Fruit fly (Drosophila melanogaster) whole organism, embryonic: ENCODE results near the gene Arp8.

ENCODE experiments used
- Ada2b ChIP-seq: fragments of 200-800 bp; sonication (Bioruptor generic); IDR thresholded peaks from 2 replicates; pipeline ENCODE4 v1.3.6; 2022; ENCODE audit warnings: missing biosample characterization, missing genetic modification characterization
- Atf3 ChIP-seq: fragments of 200-800 bp; sonication (Bioruptor generic); optimal IDR thresholded peaks from 3 replicates; lab custom pipeline; 2016; ENCODE audit warnings: missing biosample characterization, missing genetic modification characterization
- Blimp-1 ChIP-seq: fragments of 200-800 bp; sonication (Bioruptor generic); optimal IDR thresholded peaks from 3 replicates; lab custom pipeline; 2018; ENCODE audit warnings: missing biosample characterization, missing genetic modification characterization, mild to moderate bottlenecking, moderate library complexity, missing genetic modification reagents
- BtbVII ChIP-seq: fragments of 200-800 bp; sonication (Bioruptor generic); optimal IDR thresholded peaks from 3 replicates; lab custom pipeline; 2017; ENCODE audit warnings: missing biosample characterization, mild to moderate bottlenecking, missing genetic modification characterization
- CG13123 ChIP-seq: fragments of 200-800 bp; sonication (Bioruptor generic); optimal IDR thresholded peaks from 2 replicates; lab custom pipeline; 2016; ENCODE audit warnings: missing biosample characterization, missing genetic modification characterization
- CG13894 ChIP-seq: fragments of 200-800 bp; sonication (Bioruptor generic); optimal IDR thresholded peaks from 3 replicates; lab custom pipeline; 2018; ENCODE audit warnings: missing biosample characterization, mild to moderate bottlenecking, missing genetic modification characterization, moderate library complexity
- CG14710 ChIP-seq: fragments of 200-800 bp; sonication (Bioruptor generic); optimal IDR thresholded peaks from 3 replicates; lab custom pipeline; 2019; ENCODE audit warnings: missing biosample characterization, mild to moderate bottlenecking, missing genetic modification characterization, moderate library complexity
- CG15479 ChIP-seq: fragments of 200-800 bp; sonication (Bioruptor generic); optimal IDR thresholded peaks from 3 replicates; lab custom pipeline; 2019; ENCODE audit warnings: missing biosample characterization, mild to moderate bottlenecking, missing genetic modification characterization, moderate library complexity
- CG17186 ChIP-seq: fragments of 200-800 bp; sonication (Bioruptor generic); optimal IDR thresholded peaks from 3 replicates; lab custom pipeline; 2017; ENCODE audit warnings: missing biosample characterization, missing genetic modification reagents, missing genetic modification characterization
- CG17385 ChIP-seq: fragments of 200-800 bp; sonication (Bioruptor generic); optimal IDR thresholded peaks from 3 replicates; lab custom pipeline; 2018; ENCODE audit warnings: missing biosample characterization, mild to moderate bottlenecking, missing genetic modification characterization
- CG18476 ChIP-seq: fragments of 200-800 bp; sonication (Bioruptor generic); optimal IDR thresholded peaks from 2 replicates; lab custom pipeline; 2016; ENCODE audit warnings: missing biosample characterization, mild to moderate bottlenecking, missing genetic modification characterization
- CG2120 ChIP-seq: fragments of 200-800 bp; sonication (Bioruptor generic); optimal IDR thresholded peaks from 3 replicates; lab custom pipeline; 2016; ENCODE audit warnings: missing biosample characterization, missing genetic modification characterization
- CG2202 ChIP-seq: fragments of 200-800 bp; sonication (Bioruptor generic); optimal IDR thresholded peaks from 2 replicates; lab custom pipeline; 2018; ENCODE audit warnings: missing biosample characterization, mild to moderate bottlenecking, missing genetic modification characterization
- CG30403 ChIP-seq: fragments of 200-800 bp; sonication (Bioruptor generic); optimal IDR thresholded peaks from 3 replicates; lab custom pipeline; 2016; ENCODE audit warnings: missing biosample characterization, missing genetic modification characterization
- CG30431 ChIP-seq: fragments of 200-800 bp; sonication (Bioruptor generic); optimal IDR thresholded peaks from 2 replicates; lab custom pipeline; 2017; ENCODE audit warnings: missing biosample characterization, missing genetic modification characterization
- CG3995 ChIP-seq: fragments of 200-800 bp; sonication (Bioruptor generic); optimal IDR thresholded peaks from 3 replicates; lab custom pipeline; 2016; ENCODE audit warnings: missing biosample characterization, missing genetic modification characterization
- CG4328 ChIP-seq: fragments of 200-800 bp; sonication (Bioruptor generic); optimal IDR thresholded peaks from 3 replicates; lab custom pipeline; 2017; ENCODE audit warnings: missing biosample characterization, missing genetic modification reagents, missing genetic modification characterization
- CG4854 ChIP-seq: fragments of 200-800 bp; sonication (Bioruptor generic); optimal IDR thresholded peaks from 2 replicates; lab custom pipeline; 2016; ENCODE audit warnings: missing biosample characterization, missing genetic modification characterization, inconsistent platforms
- CG8765 ChIP-seq: fragments of 200-800 bp; sonication (Bioruptor generic); IDR thresholded peaks from 2 replicates; pipeline ENCODE4 v1.3.6; 2022; ENCODE audit warnings: missing biosample characterization, missing genetic modification characterization
- CHES-1-like ChIP-seq: fragments of 200-800 bp; sonication (Bioruptor generic); optimal IDR thresholded peaks from 2 replicates; lab custom pipeline; 2016; ENCODE audit warnings: missing biosample characterization, missing genetic modification characterization
- CkIIα-i1 ChIP-seq: fragments of 200-800 bp; sonication (Bioruptor generic); IDR thresholded peaks from 2 replicates; pipeline ENCODE4 v1.3.6; 2022; ENCODE audit warnings: missing biosample characterization, missing genetic modification characterization
- ERR ChIP-seq: fragments of 200-800 bp; sonication (Bioruptor generic); optimal IDR thresholded peaks from 2 replicates; lab custom pipeline; 2016; ENCODE audit warnings: missing biosample characterization, missing genetic modification characterization
- H15 ChIP-seq: fragments of 200-800 bp; sonication (Bioruptor generic); IDR thresholded peaks from 3 replicates; pipeline ENCODE4 v1.3.6; 2022; ENCODE audit warnings: missing biosample characterization, missing genetic modification characterization
- HHEX ChIP-seq: fragments of 200-800 bp; sonication (Bioruptor generic); optimal IDR thresholded peaks from 3 replicates; lab custom pipeline; 2017; ENCODE audit warnings: missing biosample characterization, mild to moderate bottlenecking, missing genetic modification characterization, missing genetic modification reagents
- HLH3B ChIP-seq: fragments of 200-800 bp; sonication (Bioruptor generic); IDR thresholded peaks from 2 replicates; pipeline ENCODE4 v1.3.6; 2022; ENCODE audit warnings: missing biosample characterization, missing genetic modification characterization
- Oaz ChIP-seq: fragments of 200-800 bp; sonication (Bioruptor generic); IDR thresholded peaks from 2 replicates; pipeline ENCODE4 v1.3.6; 2022; ENCODE audit warnings: missing biosample characterization, missing genetic modification characterization
- Optix ChIP-seq: fragments of 200-800 bp; sonication (Bioruptor generic); IDR thresholded peaks from 3 replicates; pipeline ENCODE4 v1.3.6; 2022; ENCODE audit warnings: missing biosample characterization, missing genetic modification characterization
- Poxn ChIP-seq: fragments of 200-800 bp; sonication (Bioruptor generic); IDR thresholded peaks from 2 replicates; pipeline ENCODE4 v1.3.6; 2022; ENCODE audit warnings: missing biosample characterization, missing genetic modification characterization
- Sox100B ChIP-seq: fragments of 200-800 bp; sonication (Bioruptor generic); optimal IDR thresholded peaks from 3 replicates; lab custom pipeline; 2018; ENCODE audit warnings: missing biosample characterization, mild to moderate bottlenecking, missing genetic modification characterization
- Spps ChIP-seq: fragments of 200-800 bp; sonication (Bioruptor generic); optimal IDR thresholded peaks from 2 replicates; lab custom pipeline; 2018; ENCODE audit warnings: missing biosample characterization, mild to moderate bottlenecking, missing genetic modification characterization
- Trl ChIP-seq, 3 experiments: fragments of >200 bp in 2 of 3; fragments of 200-800 bp in 1 of 3; sonication (Bioruptor generic) in 1 of 3; optimal IDR thresholded peaks; 2 replicates in 1 of 3; 3 replicates in 2 of 3; lab custom pipeline; 2016 to 2017; ENCODE audit warnings: missing biosample characterization in 1 of 3, missing genetic modification characterization in 1 of 3
- Xrp1 ChIP-seq: fragments of 200-800 bp; sonication (Bioruptor generic); IDR thresholded peaks from 2 replicates; pipeline ENCODE4 v1.3.6; 2022; ENCODE audit warnings: missing biosample characterization, missing genetic modification characterization
- ab ChIP-seq: fragments of 200-800 bp; sonication (Bioruptor generic); optimal IDR thresholded peaks from 2 replicates; lab custom pipeline; 2016; ENCODE audit warnings: missing biosample characterization, missing genetic modification characterization
- bigmax ChIP-seq: fragments of 200-800 bp; sonication (Bioruptor generic); optimal IDR thresholded peaks from 2 replicates; lab custom pipeline; 2018; ENCODE audit warnings: missing biosample characterization, mild to moderate bottlenecking, missing genetic modification characterization
- bsh ChIP-seq, 2 experiments: fragments of 200-800 bp; sonication (Bioruptor generic); optimal IDR thresholded peaks; 2 replicates each; lab custom pipeline; 2017 to 2018; ENCODE audit warnings: mild to moderate bottlenecking in 2 of 2, missing biosample characterization in 2 of 2, missing genetic modification characterization in 2 of 2, moderate library complexity in 1 of 2
- croc ChIP-seq: fragments of 200-800 bp; sonication (Bioruptor generic); conservative IDR thresholded peaks from 3 replicates; pipeline ENCODE4 v1.3.6; 2022; ENCODE audit warnings: missing biosample characterization, missing genetic modification characterization
- crp ChIP-seq, 2 experiments: fragments of 200-800 bp; sonication (Bioruptor generic); optimal IDR thresholded peaks; 2 replicates in 1 of 2; 3 replicates in 1 of 2; lab custom pipeline; 2017; ENCODE audit warnings: missing biosample characterization in 2 of 2, missing genetic modification characterization in 2 of 2, mild to moderate bottlenecking in 1 of 2, moderate library complexity in 1 of 2
- dimm ChIP-seq: fragments of 200-800 bp; sonication (Bioruptor generic); IDR thresholded peaks from 2 replicates; pipeline ENCODE4 v1.3.6; 2022; ENCODE audit warnings: missing biosample characterization, missing genetic modification characterization
- esg ChIP-seq: fragments of 200-800 bp; sonication (Bioruptor generic); conservative IDR thresholded peaks from 2 replicates; pipeline ENCODE4 v1.3.6; 2022; ENCODE audit warnings: missing biosample characterization, missing genetic modification characterization
- ftz-f1 ChIP-seq: fragments of 200-800 bp; sonication (Bioruptor generic); optimal IDR thresholded peaks from 2 replicates; lab custom pipeline; 2016; ENCODE audit warnings: missing biosample characterization, missing genetic modification characterization
- knrl ChIP-seq: fragments of 200-800 bp; sonication (Bioruptor generic); IDR thresholded peaks from 3 replicates; pipeline ENCODE4 v1.3.6; 2022; ENCODE audit warnings: missing biosample characterization, missing genetic modification characterization; ENCODE audit not compliant: partially characterized antibody
- nom ChIP-seq: fragments of 200-800 bp; sonication (Bioruptor generic); optimal IDR thresholded peaks from 2 replicates; lab custom pipeline; 2017; ENCODE audit warnings: missing biosample characterization, missing genetic modification characterization, mild to moderate bottlenecking, moderate library complexity, missing genetic modification reagents
- prd ChIP-seq, 3 experiments: fragments of >200 bp in 2 of 3; fragments of 200-800 bp in 1 of 3; sonication (Bioruptor generic) in 1 of 3; optimal IDR thresholded peaks in 2 of 3; IDR thresholded peaks in 1 of 3; 2 replicates in 2 of 3; 3 replicates in 1 of 3; pipeline versions ENCODE4 v1.3.6 to Lab custom; 2017 to 2022; ENCODE audit warnings: missing biosample characterization in 1 of 3, missing genetic modification characterization in 1 of 3
- pros ChIP-seq: fragments of 200-800 bp; sonication (Bioruptor generic); optimal IDR thresholded peaks from 3 replicates; lab custom pipeline; 2019; ENCODE audit warnings: missing biosample characterization, mild to moderate bottlenecking, missing genetic modification characterization, moderate library complexity
- salm ChIP-seq: fragments of 200-800 bp; sonication (Bioruptor generic); optimal IDR thresholded peaks from 2 replicates; lab custom pipeline; 2018; ENCODE audit warnings: missing biosample characterization, mild to moderate bottlenecking, missing genetic modification characterization
- seq ChIP-seq: fragments of 200-800 bp; sonication (Bioruptor generic); IDR thresholded peaks from 2 replicates; pipeline ENCODE4 v1.3.6; 2022; ENCODE audit warnings: missing biosample characterization, missing genetic modification characterization
- sisA ChIP-seq: fragments of 200-800 bp; sonication (Bioruptor generic); IDR thresholded peaks from 2 replicates; pipeline ENCODE4 v1.3.6; 2022; ENCODE audit warnings: missing biosample characterization, missing genetic modification characterization
- tgo ChIP-seq: fragments of 200-800 bp; sonication (Bioruptor generic); IDR thresholded peaks from 3 replicates; pipeline ENCODE4 v1.3.6; 2022; ENCODE audit warnings: missing biosample characterization, missing genetic modification characterization
- tio ChIP-seq: fragments of 200-800 bp; sonication (Bioruptor generic); optimal IDR thresholded peaks from 2 replicates; lab custom pipeline; 2017; ENCODE audit warnings: missing biosample characterization, missing genetic modification characterization, inconsistent platforms
- tx ChIP-seq: fragments of 200-800 bp; sonication (Bioruptor generic); optimal IDR thresholded peaks from 2 replicates; lab custom pipeline; 2016; ENCODE audit warnings: missing biosample characterization, missing genetic modification characterization
- yki ChIP-seq: fragments of >200 bp; optimal IDR thresholded peaks from 3 replicates; lab custom pipeline; 2018

Arp8 gene

DNA sequence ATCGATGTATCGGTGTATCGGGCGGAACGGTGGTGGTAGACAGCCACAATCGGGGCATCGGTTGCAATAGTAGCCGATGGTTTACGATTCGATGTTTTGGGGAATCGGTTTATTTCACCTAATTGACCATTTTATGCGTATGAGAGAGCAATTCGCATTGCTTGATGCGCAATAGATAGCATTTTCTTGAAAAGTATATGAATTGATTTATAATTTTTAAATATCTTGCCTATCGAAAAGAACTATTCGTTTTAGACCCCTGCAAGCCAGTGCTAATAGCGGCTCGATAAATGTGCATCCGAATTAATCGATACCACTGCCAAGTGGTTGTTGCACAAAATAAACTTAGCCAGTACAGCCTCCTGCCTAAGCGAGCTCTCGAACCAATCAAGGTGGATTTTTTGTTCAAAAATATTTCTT is 26.6 kb upstream of the Arp8 start, which contains the start of gene mnb (continued):
- no peak for TF ChIP-seq prd (optimal IDR thresholded peaks at IDR 0.05; lab: Kevin White, UChicago)
- peak; percentile 40; the same call in 1 of the 3 replicates for TF ChIP-seq prd (GFP tag; IDR thresholded peaks at IDR 0.05; lab: Robert Waterston, UW)
- no peak for TF ChIP-seq CG18476 (GFP tag; lab: Kevin White, UChicago)
- no peak for TF ChIP-seq sisA
- TF ChIP-seq CG30431 (GFP tag; lab: Kevin White, UChicago): no peak
- TF ChIP-seq tgo (GFP tag; lab: Robert Waterston, UW): no peak
- TF ChIP-seq CG13123 (GFP tag; lab: Kevin White, UChicago): no peak
- no peak for TF ChIP-seq yki (lab: Kevin White, UChicago)
- no peak for TF ChIP-seq crp (GFP tag; optimal IDR thresholded peaks at IDR 0.05; lab: Kevin White, UChicago)
- no peak for TF ChIP-seq esg (GFP tag; lab: Robert Waterston, UW)
- TF ChIP-seq tio (GFP tag; lab: Kevin White, UChicago): no peak
- TF ChIP-seq CG4328: no peak
- TF ChIP-seq CG13894 (tag; lab: Kevin White, UChicago): peak; percentile 6
- TF ChIP-seq knrl (GFP tag; lab: Robert Waterston, UW): peak; percentile 99
- TF ChIP-seq tx (GFP tag; lab: Kevin White, UChicago): peak; percentile 6
- TF ChIP-seq CG3995 (GFP tag; lab: Kevin White, UChicago): no peak
- TF ChIP-seq CG14710: peak; percentile 73
- no peak for TF ChIP-seq Trl (optimal IDR thresholded peaks at IDR 0.05; lab: Kevin White, UChicago)
- TF ChIP-seq Trl (GFP tag; optimal IDR thresholded peaks at IDR 0.05; lab: Kevin White, UChicago): no peak
- no peak for TF ChIP-seq pros (GFP tag; lab: Kevin White, UChicago)
- TF ChIP-seq Poxn (GFP tag; lab: Robert Waterston, UW): no peak
- peak; percentile 62 for TF ChIP-seq CG17186 (GFP tag; lab: Kevin White, UChicago)
- TF ChIP-seq Oaz (GFP tag; lab: Robert Waterston, UW): no peak
- TF ChIP-seq BtbVII (GFP tag; lab: Kevin White, UChicago): no peak
- TF ChIP-seq nom: no peak
- no peak for TF ChIP-seq CkIIα-i1 (GFP tag; lab: Robert Waterston, UW)
- peak; percentile 42 for TF ChIP-seq CG2120 (GFP tag; lab: Kevin White, UChicago)
- no peak for TF ChIP-seq seq (GFP tag; lab: Robert Waterston, UW)
- TF ChIP-seq CG2202 (tag; lab: Kevin White, UChicago): no peak
- no peak for TF ChIP-seq CG8765
- TF ChIP-seq Xrp1 (GFP tag; lab: Robert Waterston, UW): no peak
- TF ChIP-seq Sox100B (GFP tag; lab: Kevin White, UChicago): no peak
- TF ChIP-seq HHEX (GFP tag; lab: Kevin White, UChicago): no peak
- no peak for TF ChIP-seq Optix (GFP tag; lab: Robert Waterston, UW)
- no peak for TF ChIP-seq dimm (GFP tag; lab: Robert Waterston, UW)
- TF ChIP-seq CG17385: no peak
- TF ChIP-seq CG30403 (GFP tag; lab: Kevin White, UChicago): peak; percentile 27
- no peak for TF ChIP-seq Ada2b (GFP tag; lab: Robert Waterston, UW)
- TF ChIP-seq Spps (tag; lab: Kevin White, UChicago): no peak
- TF ChIP-seq HLH3B (GFP tag; lab: Robert Waterston, UW): no peak
- TF ChIP-seq Atf3: no peak
- no peak for TF ChIP-seq ab (GFP tag; lab: Kevin White, UChicago)
- no peak for TF ChIP-seq ERR (GFP tag; lab: Kevin White, UChicago)
- TF ChIP-seq ftz-f1 (GFP tag; lab: Kevin White, UChicago): no peak
- TF ChIP-seq Blimp-1 (GFP tag; lab: Kevin White, UChicago): no peak
- TF ChIP-seq CG4854: no peak
- no peak for TF ChIP-seq croc
- no peak for TF ChIP-seq bsh (GFP tag; optimal IDR thresholded peaks at IDR 0.05; lab: Kevin White, UChicago)
- no peak for TF ChIP-seq CHES-1-like (GFP tag; lab: Kevin White, UChicago)
- no peak for TF ChIP-seq salm (tag; lab: Kevin White, UChicago)
- TF ChIP-seq H15 (GFP tag; lab: Robert Waterston, UW): no peak
- TF ChIP-seq CG15479 (GFP tag; lab: Kevin White, UChicago): no peak
- no peak for TF ChIP-seq bigmax (GFP tag; lab: Kevin White, UChicago)
